Worm (Caenorhabditis elegans) whole organism, L2 larva: ENCODE data around the gene mboa-4.

Source experiments
- F13H6.1 ChIP-seq: sonication (generic microtip); optimal IDR thresholded peaks from 2 replicates; lab custom pipeline; 2016; ENCODE audit warnings: missing genetic modification characterization, missing compliant biosample characterization
- R02D3.7 ChIP-seq: fragments of 150-350 bp; optimal IDR thresholded peaks from 2 replicates; lab custom pipeline; 2014; ENCODE audit warnings: missing biosample characterization, missing genetic modification characterization
- nhr-10 ChIP-seq: sonication (generic microtip); optimal IDR thresholded peaks from 2 replicates; lab custom pipeline; 2017; ENCODE audit warnings: missing biosample characterization, missing genetic modification characterization
- nhr-25 ChIP-seq: fragments of 150-350 bp; sonication (generic microtip); optimal IDR thresholded peaks from 3 replicates; lab custom pipeline; 2014; ENCODE audit warnings: missing biosample characterization, missing genetic modification characterization
- ztf-11 ChIP-seq: sonication (generic microtip); optimal IDR thresholded peaks from 2 replicates; lab custom pipeline; 2017; ENCODE audit warnings: missing biosample characterization, missing genetic modification characterization

DNA sequence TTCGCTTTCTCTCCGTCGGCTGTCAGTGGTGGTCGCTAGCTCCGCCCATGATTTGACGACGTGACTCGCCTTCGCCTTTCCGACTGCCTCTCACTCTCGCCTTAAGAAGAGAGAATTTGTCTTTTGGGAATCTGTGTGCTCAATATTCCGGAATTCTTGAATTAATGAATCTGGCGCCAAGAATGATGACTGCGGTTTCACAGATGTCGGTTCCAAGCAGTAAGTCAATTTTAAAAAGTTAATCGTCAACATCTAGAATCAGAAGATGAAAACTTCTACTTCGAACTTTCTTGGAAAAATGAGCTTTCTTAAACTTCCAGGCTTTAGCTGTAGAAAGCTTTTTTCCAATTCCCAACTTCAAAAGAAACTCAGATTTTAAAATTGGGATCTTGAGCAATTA, 9.9 kb upstream of the mboa-4 start, which contains the start of gene nhr-67:
- TF ChIP-seq ztf-11 (no peak), nhr-25 (no peak), nhr-10 (tag; lab: Kevin White, UChicago) (no peak), R02D3.7 (tag; lab: Kevin White, UChicago) (no peak), F13H6.1 (tag; lab: Kevin White, UChicago) (no peak)
